Fruit fly (Drosophila melanogaster): ENCODE data around the gene LManII.

The LManII gene

dm6 chr2L:10437317-10437716, 20.1 kb upstream of the LManII start, which contains the start of gene STUB1 (continued):
- TF ChIP-seq Vsx1 (GFP tag; optimal IDR thresholded peaks at IDR 0.05) (no peak), TFAM (GFP tag; optimal IDR thresholded peaks at IDR 0.05) (no peak), Opbp (GFP tag; IDR thresholded peaks at IDR 0.05; ENCODE audit: partially characterized antibody) (peak; percentile 97), HmgZ (tag; optimal IDR thresholded peaks at IDR 0.05) (peak; percentile 77), lov (optimal IDR thresholded peaks at IDR 0.05) (no peak), lov (GFP tag; IDR thresholded peaks at IDR 0.05) (no peak), CG13287 (GFP tag; IDR thresholded peaks at IDR 0.05; ENCODE audit: partially characterized antibody) (peak; percentile 99), dan (GFP tag; IDR thresholded peaks at IDR 0.05) (no peak), CG6854 (GFP tag; optimal IDR thresholded peaks at IDR 0.05) (no peak), CG16863 (GFP tag; optimal IDR thresholded peaks at IDR 0.05) (no peak), CG2202 (tag; optimal IDR thresholded peaks at IDR 0.05) (no peak), CG9817 (tag; optimal IDR thresholded peaks at IDR 0.05) (no peak), Mrtf (GFP tag; IDR thresholded peaks at IDR 0.05) (no peak), CG8478 (optimal IDR thresholded peaks at IDR 0.05) (no peak), Med (GFP tag) (peak; percentile 80), al (GFP tag; IDR thresholded peaks at IDR 0.05) (no peak), Kr (GFP tag; optimal IDR thresholded peaks at IDR 0.05) (no peak), C15 (GFP tag; IDR thresholded peaks at IDR 0.05) (no peak), Side (GFP tag; optimal IDR thresholded peaks at IDR 0.05) (peak; percentile 4), CG15514 (GFP tag; optimal IDR thresholded peaks at IDR 0.05) (peak; percentile 67), CG2116 (GFP tag; optimal IDR thresholded peaks at IDR 0.05) (peak; percentile 65), bbx (GFP tag; IDR thresholded peaks at IDR 0.05; ENCODE audit: partially characterized antibody) (peak; percentile 99), zen (tag; optimal IDR thresholded peaks at IDR 0.05) (no peak), row (GFP tag; IDR thresholded peaks at IDR 0.05) (peak; percentile 77), CG17912 (GFP tag; optimal IDR thresholded peaks at IDR 0.05) (no peak), Ada2b (GFP tag; IDR thresholded peaks at IDR 0.05) (no peak), CG18011 (GFP tag; optimal IDR thresholded peaks at IDR 0.05) (no peak), CG32532 (GFP tag; IDR thresholded peaks at IDR 0.05) (no peak), repo (GFP tag; optimal IDR thresholded peaks at IDR 0.05) (peak; percentile 8), CG4820 (GFP tag; optimal IDR thresholded peaks at IDR 0.05) (no peak), ham (GFP tag; IDR thresholded peaks at IDR 0.05) (no peak), Nf-YB (GFP tag; optimal IDR thresholded peaks at IDR 0.05) (no peak), tup (GFP tag; optimal IDR thresholded peaks at IDR 0.05) (no peak), onecut (GFP tag; IDR thresholded peaks at IDR 0.05) (peak; percentile 51), gcm (GFP tag; optimal IDR thresholded peaks at IDR 0.05) (no peak), CG5953 (GFP tag; IDR thresholded peaks at IDR 0.05) (no peak), CG8281 (tag; optimal IDR thresholded peaks at IDR 0.05) (no peak), sr (GFP tag; IDR thresholded peaks at IDR 0.05) (no peak), CG10267 (tag; optimal IDR thresholded peaks at IDR 0.05) (no peak), HLHmδ (GFP tag; optimal IDR thresholded peaks at IDR 0.05) (no peak), CG14860 (GFP tag; IDR thresholded peaks at IDR 0.05; ENCODE audit: partially characterized antibody) (peak; percentile 99), D19B (GFP tag; optimal IDR thresholded peaks at IDR 0.05) (no peak), pros (GFP tag; optimal IDR thresholded peaks at IDR 0.05) (no peak), CG31388 (GFP tag; optimal IDR thresholded peaks at IDR 0.05) (no peak), sna (GFP tag; IDR thresholded peaks at IDR 0.05; ENCODE audit: partially characterized antibody) (peak; percentile 96), CG1024 (GFP tag; IDR thresholded peaks at IDR 0.05) (no peak), Dfd (GFP tag; optimal IDR thresholded peaks at IDR 0.05) (no peak), Awh (GFP tag; IDR thresholded peaks at IDR 0.05) (no peak), vvl (GFP tag; IDR thresholded peaks at IDR 0.05) (peak; percentile 69), CG12104 (GFP tag; optimal IDR thresholded peaks at IDR 0.05) (no peak), Doc3 (GFP tag; IDR thresholded peaks at IDR 0.05; ENCODE audit: partially characterized antibody) (peak; percentile 97), nerfin-1 (tag; optimal IDR thresholded peaks at IDR 0.05) (no peak)

All from whole organism, embryonic.